Fruit fly (Drosophila melanogaster): ENCODE measurements around the gene CG1662.
A peak's percentile ranks its signal among the peaks of the same experiment; 100 is the strongest.

CG1662 gene

DNA sequence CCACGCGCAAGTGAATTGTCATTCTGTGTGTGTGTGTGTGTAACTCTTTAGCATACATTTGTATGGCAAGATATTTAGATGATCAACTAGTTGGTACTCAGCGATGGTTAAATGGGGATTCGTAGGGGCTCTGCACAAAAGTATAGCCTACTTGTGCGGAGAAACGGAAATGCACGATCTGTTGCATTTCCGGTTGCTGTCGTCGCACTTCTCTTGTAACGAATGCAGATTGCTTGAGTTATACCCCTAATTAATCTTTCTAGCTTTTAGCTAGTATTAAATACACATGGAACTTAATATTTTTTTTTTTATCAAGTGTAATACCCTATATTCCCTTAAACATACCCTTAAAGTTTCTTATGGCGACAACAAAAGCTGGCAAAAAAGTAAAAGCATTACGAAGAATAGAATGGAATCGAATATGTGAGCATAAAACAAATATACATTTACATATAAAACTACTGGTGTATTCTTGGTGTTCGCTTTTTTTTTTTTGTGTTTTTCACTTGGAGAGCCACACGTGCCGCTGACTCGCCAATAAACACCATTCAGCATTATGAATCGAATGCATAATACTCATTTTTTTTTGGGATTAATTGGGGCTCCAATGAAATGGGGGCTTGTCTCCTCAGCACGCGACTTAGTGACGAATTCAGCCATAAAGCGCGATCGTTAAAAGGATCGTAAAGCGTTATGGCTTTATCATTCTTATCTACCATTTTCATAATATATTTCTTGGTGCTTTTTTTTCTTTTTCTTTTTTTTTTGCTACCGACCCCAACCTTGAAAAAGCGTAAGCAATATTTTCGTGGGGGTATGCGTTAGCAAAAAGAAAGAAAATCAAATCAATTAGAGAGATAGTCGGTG is 4.0 kb downstream of the CG1662 start (continued):
- peak; percentile 5 for TF ChIP-seq CG1603 (tag; optimal IDR thresholded peaks at IDR 0.05)
- TF ChIP-seq Sry-δ (GFP tag; optimal IDR thresholded peaks at IDR 0.05) = peak; percentile 12
- TF ChIP-seq dmrt11E (tag; optimal IDR thresholded peaks at IDR 0.05) = no peak
- TF ChIP-seq CTCF (GFP tag; optimal IDR thresholded peaks at IDR 0.05) = no peak
- TF ChIP-seq row (GFP tag; IDR thresholded peaks at IDR 0.05) = peak; percentile 50; the same call in 1 of the 3 replicates
- TF ChIP-seq CG10209 (GFP tag; optimal IDR thresholded peaks at IDR 0.05) = peak; percentile 63
- peak; percentile 84 for TF ChIP-seq CG9932 (GFP tag; IDR thresholded peaks at IDR 0.05)
- no peak for TF ChIP-seq ato (GFP tag; IDR thresholded peaks at IDR 0.05; ENCODE audit: partially characterized antibody)
- TF ChIP-seq trem (tag; optimal IDR thresholded peaks at IDR 0.05) = no peak
- TF ChIP-seq CG4360 (GFP tag; IDR thresholded peaks at IDR 0.05) = no peak
- peak; percentile 26 for TF ChIP-seq CG17385 (GFP tag; optimal IDR thresholded peaks at IDR 0.05)
- TF ChIP-seq CG6272 (GFP tag; IDR thresholded peaks at IDR 0.05) = peak; percentile 8; the same call in 1 of the 2 replicates
- peak; percentile 40 for TF ChIP-seq PHDP (tag; optimal IDR thresholded peaks at IDR 0.05)
- TF ChIP-seq Poxn (GFP tag; IDR thresholded peaks at IDR 0.05) = peak; percentile 67
- no peak for TF ChIP-seq CG7372 (GFP tag; IDR thresholded peaks at IDR 0.05)
- TF ChIP-seq unpg (GFP tag; optimal IDR thresholded peaks at IDR 0.05) = peak; percentile 31
- peak in 1 of 2 experiments; percentile 55 for TF ChIP-seq Pdp1 (GFP tag; optimal IDR thresholded peaks at IDR 0.05)
- no peak for TF ChIP-seq repo (GFP tag; optimal IDR thresholded peaks at IDR 0.05)
- TF ChIP-seq CG1792 (GFP tag; optimal IDR thresholded peaks at IDR 0.05) = peak; percentile 1
- peak; percentile 93 for TF ChIP-seq Ets65A (GFP tag)
- peak; percentile 54 for TF ChIP-seq gem (tag; optimal IDR thresholded peaks at IDR 0.05)
- no peak for TF ChIP-seq CG34376 (GFP tag; optimal IDR thresholded peaks at IDR 0.05)
- TF ChIP-seq grn (GFP tag; optimal IDR thresholded peaks at IDR 0.05) = no peak
- TF ChIP-seq CG9609 (GFP tag; optimal IDR thresholded peaks at IDR 0.05) = peak; percentile 68
- TF ChIP-seq Fer3 (tag; optimal IDR thresholded peaks at IDR 0.05) = peak; percentile 48
- peak; percentile 11 for TF ChIP-seq az2 (GFP tag; optimal IDR thresholded peaks at IDR 0.05)
- TF ChIP-seq Dbx (GFP tag; IDR thresholded peaks at IDR 0.05) = peak; percentile 79
- TF ChIP-seq CG13624 (GFP tag; optimal IDR thresholded peaks at IDR 0.05) = peak; percentile 66
- no peak for TF ChIP-seq br (optimal IDR thresholded peaks at IDR 0.05)
- TF ChIP-seq corto (GFP tag; optimal IDR thresholded peaks at IDR 0.05) = no peak
- TF ChIP-seq Dip2 (GFP tag; IDR thresholded peaks at IDR 0.05) = no peak
- TF ChIP-seq CG16779 (GFP tag; IDR thresholded peaks at IDR 0.05) = no peak
- TF ChIP-seq D19B (GFP tag; optimal IDR thresholded peaks at IDR 0.05) = peak; percentile 93
- peak; percentile 51 for TF ChIP-seq CG30403 (GFP tag; optimal IDR thresholded peaks at IDR 0.05)
- TF ChIP-seq prd (optimal IDR thresholded peaks at IDR 0.05) = no peak
- peak; percentile 46; the same call in 2 of the 3 replicates for TF ChIP-seq prd (GFP tag; IDR thresholded peaks at IDR 0.05)
- TF ChIP-seq eyg (GFP tag; optimal IDR thresholded peaks at IDR 0.05) = peak; percentile 12
- no peak for TF ChIP-seq sqz (GFP tag; optimal IDR thresholded peaks at IDR 0.05)
- peak; percentile 66 for TF ChIP-seq Meics (GFP tag; optimal IDR thresholded peaks at IDR 0.05)
- TF ChIP-seq bab2 (GFP tag; optimal IDR thresholded peaks at IDR 0.05) = peak; percentile 58
- no peak for TF ChIP-seq Atf3 (GFP tag; optimal IDR thresholded peaks at IDR 0.05)
- peak; percentile 21 for TF ChIP-seq CG6765 (GFP tag; optimal IDR thresholded peaks at IDR 0.05)
- TF ChIP-seq gsb (GFP tag; IDR thresholded peaks at IDR 0.05) = no peak
- peak; percentile 31 for TF ChIP-seq HmgZ (tag; optimal IDR thresholded peaks at IDR 0.05)
- peak; percentile 5 for TF ChIP-seq Abd-B (GFP tag; optimal IDR thresholded peaks at IDR 0.05)
- TF ChIP-seq pho (GFP tag; optimal IDR thresholded peaks at IDR 0.05) = peak; percentile 77
- TF ChIP-seq CG2199 (GFP tag; IDR thresholded peaks at IDR 0.05) = no peak
- TF ChIP-seq H15 (GFP tag; IDR thresholded peaks at IDR 0.05) = 0 out of 3 replicates have a peak, but pooled peaks have one; percentile 38
- peak; percentile 93 for TF ChIP-seq CG2120 (GFP tag; optimal IDR thresholded peaks at IDR 0.05)
- no peak for TF ChIP-seq CG3838 (GFP tag; optimal IDR thresholded peaks at IDR 0.05)
- peak; percentile 92 for TF ChIP-seq Med (GFP tag)

Measured in whole organism, embryonic.